Worm (Caenorhabditis elegans): ENCODE results near the gene lars-1.

DNA sequence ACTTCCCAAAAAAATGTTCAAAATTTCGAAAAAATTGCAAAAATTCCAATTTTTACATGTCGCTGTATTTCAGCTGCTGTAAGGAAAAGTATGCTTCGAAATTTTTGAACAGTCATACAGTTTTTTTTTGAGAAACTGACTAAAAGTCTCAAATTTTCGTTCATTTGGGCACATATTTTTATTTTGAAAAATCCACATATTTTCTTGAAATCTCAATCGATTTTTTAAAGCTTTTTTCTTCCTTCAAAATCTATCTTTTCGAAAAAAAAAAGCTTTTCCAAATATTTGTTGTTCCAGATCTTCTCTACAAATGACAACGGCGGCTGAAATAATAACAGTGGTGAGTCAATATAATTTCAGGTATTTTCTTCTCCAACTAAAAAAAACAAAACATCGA is 10.4 kb upstream of the lars-1 start, which contains the start of gene asd-1:
- TF ChIP-seq snpc-4 (tag; optimal IDR thresholded peaks at IDR 0.05) = no peak
- TF ChIP-seq tbx-2 (tag; optimal IDR thresholded peaks at IDR 0.05) = no peak
- TF ChIP-seq nhr-23 (tag; optimal IDR thresholded peaks at IDR 0.05) = no peak
- TF ChIP-seq nhr-77 (tag; optimal IDR thresholded peaks at IDR 0.05) = no peak
- no peak for TF ChIP-seq skn-1 (tag; optimal IDR thresholded peaks at IDR 0.05)

Measured in whole organism, L3 larva.